Worm (Caenorhabditis elegans): ENCODE data around the gene srx-111.

srx-111 gene

ce11 chrII:3795323-3795722, 37.7 kb downstream of the srx-111 start, which contains the start of gene Y8A9A.2:
Gene Y8A9A.2, plus strand, starts transcription at chrII:3795623.
- TF ChIP-seq nhr-6 (tag; optimal IDR thresholded peaks at IDR 0.05) = no peak
- TF ChIP-seq Y55F3AM.14 (GFP tag; optimal IDR thresholded peaks at IDR 0.05) = no peak
- TF ChIP-seq ceh-82 (tag; optimal IDR thresholded peaks at IDR 0.05) = no peak
- TF ChIP-seq alr-1 (tag; optimal IDR thresholded peaks at IDR 0.05) = no peak
- TF ChIP-seq ztf-11 (tag; optimal IDR thresholded peaks at IDR 0.05) = no peak
- TF ChIP-seq nhr-129 (tag; optimal IDR thresholded peaks at IDR 0.05) = no peak
- no peak for TF ChIP-seq dmd-4 (tag; optimal IDR thresholded peaks at IDR 0.05)
- TF ChIP-seq gmeb-1 (tag; optimal IDR thresholded peaks at IDR 0.05) = no peak
- TF ChIP-seq nhr-77 (tag; optimal IDR thresholded peaks at IDR 0.05) = no peak
- TF ChIP-seq elt-3 (tag; optimal IDR thresholded peaks at IDR 0.05) = no peak
- TF ChIP-seq unc-55 (GFP tag; optimal IDR thresholded peaks at IDR 0.05) = no peak
- no peak for TF ChIP-seq ZK546.5 (tag; optimal IDR thresholded peaks at IDR 0.05)
- no peak for TF ChIP-seq nhr-21 (tag; optimal IDR thresholded peaks at IDR 0.05)
- TF ChIP-seq lsy-2 (tag; optimal IDR thresholded peaks at IDR 0.05) = no peak

- TF ChIP-seq nhr-23 (tag; optimal IDR thresholded peaks at IDR 0.05) (no peak), nhr-21 (tag; optimal IDR thresholded peaks at IDR 0.05) (no peak), mab-5 (tag; optimal IDR thresholded peaks at IDR 0.05) (no peak), C34F6.9 (tag; optimal IDR thresholded peaks at IDR 0.05) (no peak), nhr-6 (tag; optimal IDR thresholded peaks at IDR 0.05) (no peak), nhr-11 (tag; optimal IDR thresholded peaks at IDR 0.05) (no peak), dmd-4 (tag; optimal IDR thresholded peaks at IDR 0.05) (no peak), lin-13 (GFP tag; optimal IDR thresholded peaks at IDR 0.05) (no peak)
Observed at ce11 chrII:3803219-3803618, 45.6 kb downstream of the srx-111 start, which contains the start of gene ins-32. Gene ins-32, minus strand, starts transcription at chrII:3803319.

- TF ChIP-seq F13H6.1 (tag; optimal IDR thresholded peaks at IDR 0.05) (no peak), elt-3 (tag; optimal IDR thresholded peaks at IDR 0.05) (no peak), unc-39 (tag; optimal IDR thresholded peaks at IDR 0.05) (no peak), lin-39 (tag; optimal IDR thresholded peaks at IDR 0.05) (no peak), nhr-21 (tag; optimal IDR thresholded peaks at IDR 0.05) (no peak)
Observed at ce11 chrII:3805518-3805917, 47.9 kb downstream of the srx-111 start.

ce11 chrII:3806964-3807363, 49.4 kb downstream of the srx-111 start, which contains the start of gene F54D10.4:
Gene F54D10.4, minus strand, starts transcription at chrII:3807064.
- no peak for TF ChIP-seq nhr-21 (tag; optimal IDR thresholded peaks at IDR 0.05)
- TF ChIP-seq unc-39 (tag; optimal IDR thresholded peaks at IDR 0.05) = no peak
- TF ChIP-seq mbf-1 (tag; optimal IDR thresholded peaks at IDR 0.05) = no peak
- TF ChIP-seq F13H6.1 (tag; optimal IDR thresholded peaks at IDR 0.05) = no peak
- no peak for TF ChIP-seq sma-9 (GFP tag; optimal IDR thresholded peaks at IDR 0.05)
- no peak for TF ChIP-seq sma-9 (tag; optimal IDR thresholded peaks at IDR 0.05)
- TF ChIP-seq elt-1 (tag; optimal IDR thresholded peaks at IDR 0.05) = no peak
- no peak for TF ChIP-seq mab-5 (tag; optimal IDR thresholded peaks at IDR 0.05)
- no peak for TF ChIP-seq lin-39 (tag; optimal IDR thresholded peaks at IDR 0.05)
- TF ChIP-seq ZK546.5 (tag; optimal IDR thresholded peaks at IDR 0.05) = no peak
- TF ChIP-seq ceh-82 (tag; optimal IDR thresholded peaks at IDR 0.05) = no peak
- no peak for TF ChIP-seq C34F6.9 (tag; optimal IDR thresholded peaks at IDR 0.05)
- TF ChIP-seq fos-1 (tag; optimal IDR thresholded peaks at IDR 0.05) = no peak
- no peak for TF ChIP-seq peb-1 (tag; optimal IDR thresholded peaks at IDR 0.05)

ce11 chrII:3808104-3808503, 50.5 kb downstream of the srx-111 start, which contains the start of gene F54D10.5:
Gene F54D10.5, minus strand, starts transcription at chrII:3808177.
- TF ChIP-seq dmd-4 (tag; optimal IDR thresholded peaks at IDR 0.05) = no peak
- TF ChIP-seq elt-1 (tag; optimal IDR thresholded peaks at IDR 0.05) = no peak
- peak; percentile 41 for TF ChIP-seq ZK546.5 (tag; optimal IDR thresholded peaks at IDR 0.05)
- peak; percentile 67 for TF ChIP-seq C34F6.9 (tag; optimal IDR thresholded peaks at IDR 0.05)
- TF ChIP-seq lsy-2 (tag; optimal IDR thresholded peaks at IDR 0.05) = peak; percentile 69 to 88
- TF ChIP-seq Y55F3AM.14 (GFP tag; optimal IDR thresholded peaks at IDR 0.05) = no peak
- peak; percentile 9 for TF ChIP-seq zag-1 (tag; optimal IDR thresholded peaks at IDR 0.05)
- TF ChIP-seq nhr-12 (tag; optimal IDR thresholded peaks at IDR 0.05) = no peak
- no peak for TF ChIP-seq nhr-6 (tag; optimal IDR thresholded peaks at IDR 0.05)
- no peak for TF ChIP-seq nhr-11 (tag; optimal IDR thresholded peaks at IDR 0.05)
- TF ChIP-seq lin-39 (tag; optimal IDR thresholded peaks at IDR 0.05) = no peak
- TF ChIP-seq elt-3 (tag; optimal IDR thresholded peaks at IDR 0.05) = no peak
- no peak for TF ChIP-seq egl-27 (tag; optimal IDR thresholded peaks at IDR 0.05)
- peak; percentile 1 for TF ChIP-seq ceh-16 (tag; optimal IDR thresholded peaks at IDR 0.05)
- no peak for TF ChIP-seq peb-1 (tag; optimal IDR thresholded peaks at IDR 0.05)
- TF ChIP-seq gmeb-1 (tag; optimal IDR thresholded peaks at IDR 0.05) = peak; percentile 95
- TF ChIP-seq nhr-23 (tag; optimal IDR thresholded peaks at IDR 0.05) = no peak
- TF ChIP-seq F13H6.1 (tag; optimal IDR thresholded peaks at IDR 0.05) = peak; percentile 75
- peak; percentile 38 for TF ChIP-seq snpc-4 (tag; optimal IDR thresholded peaks at IDR 0.05)
- TF ChIP-seq alr-1 (tag; optimal IDR thresholded peaks at IDR 0.05) = no peak
- TF ChIP-seq fos-1 (tag; optimal IDR thresholded peaks at IDR 0.05) = no peak
- TF ChIP-seq ztf-4 (tag; optimal IDR thresholded peaks at IDR 0.05) = no peak
- peak; percentile 39 for TF ChIP-seq mab-5 (tag; optimal IDR thresholded peaks at IDR 0.05)
- no peak for TF ChIP-seq blmp-1 (tag; optimal IDR thresholded peaks at IDR 0.05; ENCODE audit: insufficient read depth)
- peak; percentile 70 for TF ChIP-seq lin-11 (tag; optimal IDR thresholded peaks at IDR 0.05)
- no peak for TF ChIP-seq nhr-77 (tag; optimal IDR thresholded peaks at IDR 0.05)
- no peak for TF ChIP-seq mbf-1 (tag; optimal IDR thresholded peaks at IDR 0.05)
- no peak for TF ChIP-seq mdl-1 (tag; optimal IDR thresholded peaks at IDR 0.05)
- no peak for TF ChIP-seq nhr-25 (tag; optimal IDR thresholded peaks at IDR 0.05)
- no peak for TF ChIP-seq unc-39 (tag; optimal IDR thresholded peaks at IDR 0.05)
- TF ChIP-seq ceh-82 (tag; optimal IDR thresholded peaks at IDR 0.05) = no peak
- peak; percentile 4 for TF ChIP-seq nhr-10 (tag; optimal IDR thresholded peaks at IDR 0.05)
- TF ChIP-seq skn-1 (tag; optimal IDR thresholded peaks at IDR 0.05) = no peak
- no peak for TF ChIP-seq nhr-21 (tag; optimal IDR thresholded peaks at IDR 0.05)
- TF ChIP-seq ama-1 (optimal IDR thresholded peaks at IDR 0.05) = no peak
- peak; percentile 84 for TF ChIP-seq sma-9 (GFP tag; optimal IDR thresholded peaks at IDR 0.05)
- no peak for TF ChIP-seq sma-9 (tag; optimal IDR thresholded peaks at IDR 0.05)

Data from whole organism, L2 larva.